Fruit fly (Drosophila melanogaster) whole organism, embryonic: Measurements from ENCODE around the gene CG1074.

Experiments used
- Adf1 ChIP-seq: fragments of 200-800 bp; sonication (Bioruptor generic); IDR thresholded peaks from 2 replicates; pipeline ENCODE4 v1.3.6; 2022; ENCODE audit warnings: missing biosample characterization, missing genetic modification characterization
- Atf-2 ChIP-seq: fragments of 200-800 bp; sonication (Bioruptor generic); optimal IDR thresholded peaks from 2 replicates; lab custom pipeline; 2016; ENCODE audit warnings: missing biosample characterization, missing genetic modification characterization
- Bdp1 ChIP-seq: fragments of 200-800 bp; sonication (Bioruptor generic); optimal IDR thresholded peaks from 3 replicates; lab custom pipeline; 2016; ENCODE audit warnings: missing biosample characterization, missing genetic modification characterization
- CG11093 ChIP-seq: fragments of 200-800 bp; sonication (Bioruptor generic); IDR thresholded peaks from 3 replicates; pipeline ENCODE4 v1.3.6; 2022; ENCODE audit warnings: missing biosample characterization, missing genetic modification characterization
- CG11695 ChIP-seq: fragments of 200-800 bp; sonication (Bioruptor generic); IDR thresholded peaks from 3 replicates; pipeline ENCODE4 v1.3.6; 2022; ENCODE audit warnings: missing biosample characterization, missing genetic modification characterization
- CG12299 ChIP-seq: fragments of 200-800 bp; sonication (Bioruptor generic); optimal IDR thresholded peaks from 2 replicates; lab custom pipeline; 2018; ENCODE audit warnings: missing biosample characterization, mild to moderate bottlenecking, missing genetic modification characterization
- CG13123 ChIP-seq: fragments of 200-800 bp; sonication (Bioruptor generic); optimal IDR thresholded peaks from 2 replicates; lab custom pipeline; 2016; ENCODE audit warnings: missing biosample characterization, missing genetic modification characterization
- CG15696 ChIP-seq: fragments of 200-800 bp; sonication (Bioruptor generic); optimal IDR thresholded peaks from 2 replicates; lab custom pipeline; 2019; ENCODE audit warnings: missing biosample characterization, mild to moderate bottlenecking, missing genetic modification characterization, moderate library complexity
- CG16779 ChIP-seq: fragments of 200-800 bp; sonication (Bioruptor generic); IDR thresholded peaks from 2 replicates; pipeline ENCODE4 v1.3.6; 2022; ENCODE audit warnings: missing biosample characterization, missing genetic modification characterization
- CG17912 ChIP-seq: fragments of 200-800 bp; sonication (Bioruptor generic); optimal IDR thresholded peaks from 2 replicates; lab custom pipeline; 2018; ENCODE audit warnings: missing biosample characterization, mild to moderate bottlenecking, missing genetic modification characterization
- CG1832 ChIP-seq: fragments of 200-800 bp; sonication (Bioruptor generic); optimal IDR thresholded peaks from 2 replicates; lab custom pipeline; 2017; ENCODE audit warnings: missing biosample characterization, mild to moderate bottlenecking, missing genetic modification characterization, inconsistent platforms
- CG2116 ChIP-seq: fragments of 200-800 bp; sonication (Bioruptor generic); optimal IDR thresholded peaks from 3 replicates; lab custom pipeline; 2018; ENCODE audit warnings: missing biosample characterization, mild to moderate bottlenecking, missing genetic modification characterization
- CG2120 ChIP-seq: fragments of 200-800 bp; sonication (Bioruptor generic); optimal IDR thresholded peaks from 3 replicates; lab custom pipeline; 2016; ENCODE audit warnings: missing biosample characterization, missing genetic modification characterization
- CG32532 ChIP-seq: fragments of 200-800 bp; sonication (Bioruptor generic); IDR thresholded peaks from 2 replicates; pipeline ENCODE4 v1.3.6; 2022; ENCODE audit warnings: missing biosample characterization, missing genetic modification characterization
- CG3281 ChIP-seq: fragments of 200-800 bp; sonication (Bioruptor generic); optimal IDR thresholded peaks from 3 replicates; lab custom pipeline; 2017; ENCODE audit warnings: missing biosample characterization, mild to moderate bottlenecking, missing genetic modification characterization
- CG4360 ChIP-seq: fragments of 200-800 bp; sonication (Bioruptor generic); IDR thresholded peaks from 2 replicates; pipeline ENCODE4 v1.3.6; 2022; ENCODE audit warnings: missing biosample characterization, missing genetic modification characterization
- CG43689 ChIP-seq: fragments of 200-800 bp; sonication (Bioruptor generic); IDR thresholded peaks from 2 replicates; pipeline ENCODE4 v1.3.6; 2022; ENCODE audit warnings: missing biosample characterization, missing genetic modification characterization
- CG5180 ChIP-seq: fragments of 200-800 bp; sonication (Bioruptor generic); optimal IDR thresholded peaks from 3 replicates; lab custom pipeline; 2017; ENCODE audit warnings: missing biosample characterization, missing genetic modification characterization, mild to moderate bottlenecking, moderate library complexity, missing genetic modification reagents
- CG6765 ChIP-seq: fragments of 200-800 bp; sonication (Bioruptor generic); optimal IDR thresholded peaks from 3 replicates; lab custom pipeline; 2017; ENCODE audit warnings: missing biosample characterization, mild to moderate bottlenecking, missing genetic modification characterization
- CG6791 ChIP-seq: fragments of 200-800 bp; sonication (Bioruptor generic); IDR thresholded peaks from 3 replicates; pipeline ENCODE4 v1.3.6; 2022; ENCODE audit warnings: missing biosample characterization, missing genetic modification characterization; ENCODE audit not compliant: partially characterized antibody
- CG9609 ChIP-seq: fragments of 200-800 bp; sonication (Bioruptor generic); optimal IDR thresholded peaks from 3 replicates; lab custom pipeline; 2016; ENCODE audit warnings: missing biosample characterization, missing genetic modification characterization
- CG9817 ChIP-seq: fragments of 200-800 bp; sonication (Bioruptor generic); optimal IDR thresholded peaks from 2 replicates; lab custom pipeline; 2018; ENCODE audit warnings: missing biosample characterization, mild to moderate bottlenecking, missing genetic modification characterization, moderate library complexity
- Camta ChIP-seq: fragments of 200-800 bp; sonication (Bioruptor generic); optimal IDR thresholded peaks from 2 replicates; lab custom pipeline; 2016; ENCODE audit warnings: missing biosample characterization, missing genetic modification characterization
- Deaf1 ChIP-seq: fragments of 200-800 bp; optimal IDR thresholded peaks from 3 replicates; lab custom pipeline; 2019; ENCODE audit warnings: missing biosample characterization, mild to moderate bottlenecking, missing genetic modification characterization, moderate library complexity
- Eip74EF ChIP-seq, 2 experiments: fragments of 200-800 bp in 1 of 2; fragments of >200 bp in 1 of 2; sonication (Bioruptor generic) in 1 of 2; optimal IDR thresholded peaks; 2 replicates each; lab custom pipeline; 2017 to 2019; ENCODE audit warnings: missing biosample characterization in 2 of 2, missing genetic modification characterization in 2 of 2, mild to moderate bottlenecking in 1 of 2, moderate library complexity in 1 of 2
- Ets65A ChIP-seq: fragments of 200-800 bp; sonication (Bioruptor generic); peaks from one replicate; lab custom pipeline; 2016; ENCODE audit warnings: missing biosample characterization, missing genetic modification characterization
- Gug ChIP-seq: fragments of 200-800 bp; sonication (Bioruptor generic); IDR thresholded peaks from 4 replicates; pipeline ENCODE4 v1.3.6; 2022; ENCODE audit warnings: missing biosample characterization, missing genetic modification characterization
- Hey ChIP-seq: fragments of 200-800 bp; sonication (Bioruptor generic); optimal IDR thresholded peaks from 3 replicates; lab custom pipeline; 2018; ENCODE audit warnings: missing biosample characterization, mild to moderate bottlenecking, missing genetic modification characterization
- HmgZ ChIP-seq: fragments of 200-800 bp; sonication (Bioruptor generic); optimal IDR thresholded peaks from 2 replicates; lab custom pipeline; 2018; ENCODE audit warnings: missing biosample characterization, mild to moderate bottlenecking, missing genetic modification characterization
- Med ChIP-seq: fragments of 200-800 bp; sonication (Bioruptor generic); peaks from one replicate; lab custom pipeline; 2016; ENCODE audit warnings: missing biosample characterization, missing genetic modification characterization, mild to moderate bottlenecking, inconsistent platforms, moderate library complexity
- NC2α ChIP-seq: fragments of 200-800 bp; sonication (Bioruptor generic); optimal IDR thresholded peaks from 2 replicates; lab custom pipeline; 2016; ENCODE audit warnings: missing biosample characterization, missing genetic modification characterization
- Nf-YC ChIP-seq: fragments of 200-800 bp; optimal IDR thresholded peaks from 3 replicates; lab custom pipeline; 2019; ENCODE audit warnings: missing biosample characterization, mild to moderate bottlenecking, missing genetic modification characterization, moderate library complexity
- Opbp ChIP-seq: fragments of 200-800 bp; sonication (Bioruptor generic); IDR thresholded peaks from 3 replicates; pipeline ENCODE4 v1.3.6; 2022; ENCODE audit warnings: missing biosample characterization, missing genetic modification characterization; ENCODE audit not compliant: partially characterized antibody
- Ptx1 ChIP-seq: fragments of 200-800 bp; sonication (Bioruptor generic); IDR thresholded peaks from 2 replicates; pipeline ENCODE4 v1.3.6; 2022; ENCODE audit warnings: missing biosample characterization, missing genetic modification characterization
- br ChIP-seq: fragments of >200 bp; optimal IDR thresholded peaks from 2 replicates; lab custom pipeline; 2017
- chinmo ChIP-seq: fragments of 200-800 bp; sonication (Bioruptor generic); IDR thresholded peaks from 4 replicates; pipeline ENCODE4 v1.3.6; 2022; ENCODE audit warnings: missing biosample characterization, missing genetic modification characterization; ENCODE audit not compliant: partially characterized antibody
- dati ChIP-seq: fragments of 200-800 bp; sonication (Bioruptor generic); IDR thresholded peaks from 2 replicates; pipeline ENCODE4 v1.3.6; 2022; ENCODE audit warnings: missing biosample characterization, missing genetic modification characterization
- fd102C ChIP-seq: fragments of 200-800 bp; sonication (Bioruptor generic); optimal IDR thresholded peaks from 2 replicates; lab custom pipeline; 2018; ENCODE audit warnings: missing biosample characterization, mild to moderate bottlenecking, missing genetic modification characterization, moderate library complexity
- fru ChIP-seq: fragments of >200 bp; optimal IDR thresholded peaks from 2 replicates; lab custom pipeline; 2017
- ftz-f1 ChIP-seq: fragments of 200-800 bp; sonication (Bioruptor generic); optimal IDR thresholded peaks from 2 replicates; lab custom pipeline; 2016; ENCODE audit warnings: missing biosample characterization, missing genetic modification characterization
- gcm ChIP-seq: fragments of 200-800 bp; sonication (Bioruptor generic); optimal IDR thresholded peaks from 2 replicates; lab custom pipeline; 2019; ENCODE audit warnings: missing biosample characterization, mild to moderate bottlenecking, missing genetic modification characterization, moderate library complexity
- ham ChIP-seq: fragments of 200-800 bp; sonication (Bioruptor generic); IDR thresholded peaks from 2 replicates; pipeline ENCODE4 v1.3.6; 2022; ENCODE audit warnings: missing biosample characterization, missing genetic modification characterization
- lbe ChIP-seq: fragments of 200-800 bp; sonication (Bioruptor generic); optimal IDR thresholded peaks from 2 replicates; lab custom pipeline; 2016; ENCODE audit warnings: missing biosample characterization, mild to moderate bottlenecking, missing genetic modification characterization
- org-1 ChIP-seq: fragments of 200-800 bp; sonication (Bioruptor generic); optimal IDR thresholded peaks from 2 replicates; lab custom pipeline; 2017; ENCODE audit warnings: missing biosample characterization, missing genetic modification characterization
- phol ChIP-seq: fragments of 200-800 bp; sonication (Bioruptor generic); optimal IDR thresholded peaks from 3 replicates; lab custom pipeline; 2018; ENCODE audit warnings: missing biosample characterization, mild to moderate bottlenecking, missing genetic modification characterization, moderate library complexity
- pzg ChIP-seq: fragments of 200-800 bp; sonication (Bioruptor generic); optimal IDR thresholded peaks from 3 replicates; lab custom pipeline; 2018; ENCODE audit warnings: missing biosample characterization, mild to moderate bottlenecking, missing genetic modification characterization, moderate library complexity
- schlank ChIP-seq: fragments of 200-800 bp; sonication (Bioruptor generic); optimal IDR thresholded peaks from 2 replicates; lab custom pipeline; 2018; ENCODE audit warnings: missing biosample characterization, mild to moderate bottlenecking, missing genetic modification characterization
- sd ChIP-seq: fragments of 200-800 bp; sonication (Bioruptor generic); optimal IDR thresholded peaks from 3 replicates; lab custom pipeline; 2018; ENCODE audit warnings: missing biosample characterization, mild to moderate bottlenecking, missing genetic modification characterization, moderate library complexity
- tap ChIP-seq: fragments of 200-800 bp; optimal IDR thresholded peaks from 3 replicates; lab custom pipeline; 2019; ENCODE audit warnings: missing biosample characterization, mild to moderate bottlenecking, missing genetic modification characterization, moderate library complexity
- wdn ChIP-seq: fragments of 200-800 bp; sonication (Bioruptor generic); IDR thresholded peaks from 2 replicates; pipeline ENCODE4 v1.3.6; 2022; ENCODE audit warnings: missing biosample characterization, missing genetic modification characterization

Gene CG1074

dm6 chr3R:4433441-4434077, at the start of gene CG1074, which contains the start of gene eIF3a (continued):
- TF ChIP-seq org-1 (GFP tag; lab: Kevin White, UChicago) (no peak), CG4360 (GFP tag; lab: Robert Waterston, UW) (no peak), tap (tag; lab: Kevin White, UChicago) (no peak), chinmo (peak; percentile 97), CG17912 (GFP tag; lab: Kevin White, UChicago) (peak; percentile 75), CG6791 (GFP tag; lab: Robert Waterston, UW) (peak; percentile 98), br (lab: Kevin White, UChicago) (no peak), pzg (GFP tag; lab: Kevin White, UChicago) (peak; percentile 95), Med (GFP tag; lab: Kevin White, UChicago) (peak; percentile 97), CG2120 (GFP tag; lab: Kevin White, UChicago) (peak; percentile 73), Deaf1 (tag; lab: Kevin White, UChicago) (peak; percentile 71), CG6765 (peak; percentile 73), sd (tag; lab: Kevin White, UChicago) (no peak), Gug (GFP tag; lab: Robert Waterston, UW) (peak; percentile 56; the same call in 1 of the 4 replicates), CG32532 (GFP tag; lab: Robert Waterston, UW) (peak; percentile 80), CG11093 (GFP tag; lab: Robert Waterston, UW) (0 out of 3 replicates have a peak, but pooled peaks have one; percentile 8), Atf-2 (GFP tag; lab: Kevin White, UChicago) (peak; percentile 49), schlank (tag; lab: Kevin White, UChicago) (peak; percentile 60), lbe (GFP tag; lab: Kevin White, UChicago) (peak; percentile 64), gcm (GFP tag; lab: Kevin White, UChicago) (peak; percentile 47), CG2116 (GFP tag; lab: Kevin White, UChicago) (peak; percentile 100), Ets65A (GFP tag; lab: Kevin White, UChicago) (peak; percentile 95), CG9817 (tag; lab: Kevin White, UChicago) (peak; percentile 51), CG12299 (peak; percentile 60), CG13123 (GFP tag; lab: Kevin White, UChicago) (peak; percentile 16), Hey (tag; lab: Kevin White, UChicago) (no peak), CG11695 (GFP tag; lab: Robert Waterston, UW) (0 out of 3 replicates have a peak, but pooled peaks have one; percentile 33), wdn (GFP tag; lab: Robert Waterston, UW) (no peak), fd102C (GFP tag; lab: Kevin White, UChicago) (peak; percentile 58), Ptx1 (GFP tag; lab: Robert Waterston, UW) (no peak), CG16779 (0 out of 2 replicates have a peak, but pooled peaks have one; percentile 65), NC2α (peak; percentile 54), CG43689 (no peak), HmgZ (tag; lab: Kevin White, UChicago) (peak; percentile 87), Opbp (GFP tag; lab: Robert Waterston, UW) (peak; percentile 99), Eip74EF (GFP tag; optimal IDR thresholded peaks at IDR 0.05; lab: Kevin White, UChicago) (peak in 1 of 2 experiments; percentile 14), dati (GFP tag; lab: Robert Waterston, UW) (no peak), Camta (GFP tag; lab: Kevin White, UChicago) (peak; percentile 55), Adf1 (GFP tag; lab: Robert Waterston, UW) (peak; percentile 52), Nf-YC (tag; lab: Kevin White, UChicago) (peak; percentile 64), ham (GFP tag; lab: Robert Waterston, UW) (no peak), Bdp1 (GFP tag; lab: Kevin White, UChicago) (peak; percentile 50), phol (tag; lab: Kevin White, UChicago) (peak; percentile 99), ftz-f1 (GFP tag; lab: Kevin White, UChicago) (peak; percentile 65), CG3281 (GFP tag; lab: Kevin White, UChicago) (peak; percentile 78), fru (lab: Kevin White, UChicago) (no peak), CG5180 (GFP tag; lab: Kevin White, UChicago) (no peak), CG9609 (GFP tag; lab: Kevin White, UChicago) (peak; percentile 53), CG15696 (tag; lab: Kevin White, UChicago) (peak; percentile 4), CG1832 (no peak)
